Worm (Caenorhabditis elegans) whole organism, L2 larva: ENCODE data around the gene ZK643.6.

Source experiments
- ceh-16 ChIP-seq: fragments of 150-350 bp; optimal IDR thresholded peaks from 2 replicates; lab custom pipeline; 2014; ENCODE audit warnings: missing biosample characterization, missing genetic modification characterization
- elt-1 ChIP-seq: fragments of 150-350 bp; optimal IDR thresholded peaks from 2 replicates; lab custom pipeline; 2014; ENCODE audit warnings: missing biosample characterization, missing genetic modification characterization
- lin-11 ChIP-seq: fragments of 150-350 bp; sonication (generic microtip); optimal IDR thresholded peaks from 2 replicates; lab custom pipeline; 2014; ENCODE audit warnings: missing biosample characterization, missing genetic modification characterization, inconsistent platforms, mixed read lengths
- nhr-237 ChIP-seq: fragments of 150-350 bp; optimal IDR thresholded peaks from 2 replicates; lab custom pipeline; 2014; ENCODE audit warnings: missing biosample characterization, missing genetic modification characterization
- nhr-6 ChIP-seq: fragments of 150-350 bp; optimal IDR thresholded peaks from 2 replicates; lab custom pipeline; 2014; ENCODE audit warnings: missing biosample characterization, missing genetic modification characterization
- unc-39 ChIP-seq: fragments of 150-350 bp; optimal IDR thresholded peaks from 2 replicates; lab custom pipeline; 2014; ENCODE audit warnings: missing biosample characterization, missing genetic modification characterization

ce11 chrIII:8923240-8923734 lies 37.3 kb downstream of the ZK643.6 start, which contains the start of gene glb-1:
- TF ChIP-seq nhr-6 (tag; lab: Kevin White, UChicago), result no peak
- TF ChIP-seq ceh-16 (tag; lab: Kevin White, UChicago), result no peak
- TF ChIP-seq lin-11, result no peak
- TF ChIP-seq elt-1 (tag; lab: Kevin White, UChicago), result no peak
- TF ChIP-seq nhr-237 (tag; lab: Kevin White, UChicago), result no peak
- TF ChIP-seq unc-39 (tag; lab: Kevin White, UChicago), result no peak
